Fruit fly (Drosophila melanogaster): ENCODE results near the gene CG44001.

The CG44001 gene

dm6 chr2L:4997401-4998259, 45.4 kb upstream of the CG44001 start (continued):
- TF ChIP-seq CG3919 (GFP tag; optimal IDR thresholded peaks at IDR 0.05) (peak; percentile 100), cyc (GFP tag; optimal IDR thresholded peaks at IDR 0.05) (peak; percentile 99), CG34406 (GFP tag; optimal IDR thresholded peaks at IDR 0.05) (peak; percentile 98), CG31627 (GFP tag; optimal IDR thresholded peaks at IDR 0.05) (peak; percentile 99), Sox102F (GFP tag; optimal IDR thresholded peaks at IDR 0.05) (peak; percentile 99), ss (GFP tag; optimal IDR thresholded peaks at IDR 0.05) (peak; percentile 95 to 98), CG7368 (GFP tag; optimal IDR thresholded peaks at IDR 0.05) (peak; percentile 99), CG11294 (GFP tag; IDR thresholded peaks at IDR 0.05) (peak; percentile 99; the same call in 1 of the 2 replicates), Eip75B (GFP tag; optimal IDR thresholded peaks at IDR 0.05) (peak; percentile 99), CG3032 (tag; optimal IDR thresholded peaks at IDR 0.05) (peak; percentile 99), CG4318 (GFP tag; optimal IDR thresholded peaks at IDR 0.05) (peak; percentile 99), esn (GFP tag; optimal IDR thresholded peaks at IDR 0.05) (peak; percentile 99), eg (GFP tag; IDR thresholded peaks at IDR 0.05) (peak; percentile 99), Ets96B (tag; optimal IDR thresholded peaks at IDR 0.05) (peak; percentile 99), OdsH (GFP tag; optimal IDR thresholded peaks at IDR 0.05) (peak; percentile 99), dsx (GFP tag; optimal IDR thresholded peaks at IDR 0.05; ENCODE audit: poor library complexity, severe bottlenecking) (peak; percentile 98), CG32006 (GFP tag; optimal IDR thresholded peaks at IDR 0.05) (peak; percentile 100), CG6808 (GFP tag; optimal IDR thresholded peaks at IDR 0.05) (peak; percentile 98), vri (GFP tag; optimal IDR thresholded peaks at IDR 0.05) (peak; percentile 98), spab (GFP tag; optimal IDR thresholded peaks at IDR 0.05) (peak; percentile 99), CG6792 (GFP tag; optimal IDR thresholded peaks at IDR 0.05) (peak; percentile 99), CG6854 (GFP tag; optimal IDR thresholded peaks at IDR 0.05) (peak; percentile 98), salr (GFP tag; optimal IDR thresholded peaks at IDR 0.05) (peak; percentile 98 to 99), CG10669 (GFP tag; optimal IDR thresholded peaks at IDR 0.05) (peak; percentile 99), Hr39 (GFP tag; optimal IDR thresholded peaks at IDR 0.05) (peak; percentile 99), CG8632 (GFP tag; optimal IDR thresholded peaks at IDR 0.05) (peak; percentile 99), Eip78C (GFP tag) (peak; percentile 100), dac (GFP tag; optimal IDR thresholded peaks at IDR 0.05) (peak; percentile 99), CG10631 (GFP tag; optimal IDR thresholded peaks at IDR 0.05) (peak; percentile 99), CG6276 (GFP tag; optimal IDR thresholded peaks at IDR 0.05) (peak; percentile 100), fd59A (GFP tag; optimal IDR thresholded peaks at IDR 0.05) (peak; percentile 98)

- TF ChIP-seq CG11902 (GFP tag; optimal IDR thresholded peaks at IDR 0.05) (no peak), salr (GFP tag; optimal IDR thresholded peaks at IDR 0.05) (no peak), CG6854 (GFP tag; optimal IDR thresholded peaks at IDR 0.05) (no peak), CG9139 (GFP tag; optimal IDR thresholded peaks at IDR 0.05) (no peak), CG8319 (GFP tag; optimal IDR thresholded peaks at IDR 0.05) (no peak), spab (GFP tag; optimal IDR thresholded peaks at IDR 0.05) (no peak), fd59A (GFP tag; optimal IDR thresholded peaks at IDR 0.05) (no peak), Hr38 (GFP tag; optimal IDR thresholded peaks at IDR 0.05) (no peak), CG16779 (tag; optimal IDR thresholded peaks at IDR 0.05) (no peak)
These were observed 44.9 kb upstream of the CG44001 start for dm6 chr2L:4998260-4998560.

- TF ChIP-seq net (GFP tag; optimal IDR thresholded peaks at IDR 0.05) (no peak), Eip78C (GFP tag) (peak; percentile 19)
These were observed 44.4 kb upstream of the CG44001 start for dm6 chr2L:4998571-4999191.

Data from whole organism, prepupa.